Fruit fly (Drosophila melanogaster) whole organism, prepupa: ENCODE data around the gene Cad87A.
A peak's percentile ranks its signal among the peaks of the same experiment; 100 is the strongest.

Experiments
- Blimp-1 ChIP-seq: fragments of 200-800 bp; sonication (Bioruptor generic); optimal IDR thresholded peaks from 3 replicates; lab custom pipeline; 2017; ENCODE audit warnings: missing biosample characterization, missing genetic modification characterization, mild to moderate bottlenecking, moderate library complexity, missing genetic modification reagents
- CG10669 ChIP-seq: fragments of 200-800 bp; sonication (Bioruptor generic); optimal IDR thresholded peaks from 3 replicates; lab custom pipeline; 2018; ENCODE audit warnings: missing biosample characterization, mild to moderate bottlenecking, missing genetic modification characterization, moderate library complexity
- CG11762 ChIP-seq: fragments of 200-800 bp; sonication (Bioruptor generic); optimal IDR thresholded peaks from 3 replicates; lab custom pipeline; 2016; ENCODE audit warnings: missing biosample characterization, missing genetic modification characterization; ENCODE audit not compliant: insufficient read depth
- CG1621 ChIP-seq: fragments of 200-800 bp; sonication (Bioruptor generic); optimal IDR thresholded peaks from 3 replicates; lab custom pipeline; 2018; ENCODE audit warnings: missing biosample characterization, mild to moderate bottlenecking, missing genetic modification characterization
- CG16779 ChIP-seq: fragments of 200-800 bp; sonication (Bioruptor generic); optimal IDR thresholded peaks from 3 replicates; lab custom pipeline; 2017; ENCODE audit warnings: missing biosample characterization, mild to moderate bottlenecking, missing genetic modification characterization
- CG3032 ChIP-seq: fragments of 200-800 bp; optimal IDR thresholded peaks from 2 replicates; lab custom pipeline; 2019; ENCODE audit warnings: missing biosample characterization, mild to moderate bottlenecking, missing genetic modification characterization, moderate library complexity
- CG31627 ChIP-seq: fragments of 200-800 bp; sonication (Bioruptor generic); optimal IDR thresholded peaks from 3 replicates; lab custom pipeline; 2016; ENCODE audit warnings: missing biosample characterization, missing genetic modification characterization
- CG32006 ChIP-seq: fragments of 200-800 bp; sonication (Bioruptor generic); optimal IDR thresholded peaks from 3 replicates; lab custom pipeline; 2017; ENCODE audit warnings: missing biosample characterization, mild to moderate bottlenecking, missing genetic modification characterization
- CG34406 ChIP-seq: fragments of 200-800 bp; sonication (Bioruptor generic); optimal IDR thresholded peaks from 3 replicates; lab custom pipeline; 2016; ENCODE audit warnings: missing biosample characterization, missing genetic modification characterization
- CG4318 ChIP-seq: fragments of 200-800 bp; sonication (Bioruptor generic); optimal IDR thresholded peaks from 3 replicates; lab custom pipeline; 2017; ENCODE audit warnings: missing biosample characterization, mild to moderate bottlenecking, missing genetic modification characterization
- CG6163 ChIP-seq: fragments of 200-800 bp; sonication (Bioruptor generic); IDR thresholded peaks from 3 replicates; pipeline ENCODE4 v1.3.6; 2022; ENCODE audit warnings: missing biosample characterization, missing genetic modification characterization
- CG6276 ChIP-seq: fragments of 200-800 bp; sonication (Bioruptor generic); optimal IDR thresholded peaks from 2 replicates; lab custom pipeline; 2017; ENCODE audit warnings: missing biosample characterization, mild to moderate bottlenecking, missing genetic modification characterization
- CG6792 ChIP-seq: fragments of 200-800 bp; sonication (Bioruptor generic); optimal IDR thresholded peaks from 3 replicates; lab custom pipeline; 2016; ENCODE audit warnings: missing biosample characterization, missing genetic modification characterization
- CG6808 ChIP-seq: fragments of 200-800 bp; sonication (Bioruptor generic); optimal IDR thresholded peaks from 3 replicates; lab custom pipeline; 2017; ENCODE audit warnings: missing biosample characterization, missing genetic modification characterization, mild to moderate bottlenecking, moderate library complexity, missing genetic modification reagents
- CG6854 ChIP-seq: fragments of 200-800 bp; sonication (Bioruptor generic); optimal IDR thresholded peaks from 2 replicates; lab custom pipeline; 2017; ENCODE audit warnings: missing biosample characterization, mild to moderate bottlenecking, missing genetic modification characterization
- CG7368 ChIP-seq: fragments of 200-800 bp; sonication (Bioruptor generic); optimal IDR thresholded peaks from 3 replicates; lab custom pipeline; 2016; ENCODE audit warnings: missing biosample characterization, missing genetic modification characterization
- CG8319 ChIP-seq: fragments of 200-800 bp; sonication (Bioruptor generic); optimal IDR thresholded peaks from 3 replicates; lab custom pipeline; 2016; ENCODE audit warnings: missing biosample characterization, missing genetic modification characterization
- CG8632 ChIP-seq: fragments of 200-800 bp; sonication (Bioruptor generic); optimal IDR thresholded peaks from 3 replicates; lab custom pipeline; 2016; ENCODE audit warnings: missing biosample characterization, missing genetic modification characterization
- CG9139 ChIP-seq: fragments of 200-800 bp; sonication (Bioruptor generic); optimal IDR thresholded peaks from 3 replicates; lab custom pipeline; 2017; ENCODE audit warnings: missing biosample characterization, mild to moderate bottlenecking, missing genetic modification characterization
- Eip78C ChIP-seq: fragments of 200-800 bp; sonication (Bioruptor generic); peaks from one replicate; lab custom pipeline; 2016; ENCODE audit warnings: missing biosample characterization, missing genetic modification characterization
- Eip93F ChIP-seq: fragments of 200-800 bp; sonication (Bioruptor generic); optimal IDR thresholded peaks from 2 replicates; lab custom pipeline; 2016; ENCODE audit warnings: missing biosample characterization, mild to moderate bottlenecking, missing genetic modification characterization
- Ets21C ChIP-seq: fragments of 200-800 bp; sonication (Bioruptor generic); optimal IDR thresholded peaks from 3 replicates; lab custom pipeline; 2016; ENCODE audit warnings: missing biosample characterization, missing genetic modification characterization
- Ets96B ChIP-seq: fragments of 200-800 bp; optimal IDR thresholded peaks from 2 replicates; lab custom pipeline; 2019; ENCODE audit warnings: missing biosample characterization, mild to moderate bottlenecking, missing genetic modification characterization, moderate library complexity
- Hr38 ChIP-seq: sonication (Bioruptor generic); optimal IDR thresholded peaks from 2 replicates; lab custom pipeline; 2016; ENCODE audit warnings: missing biosample characterization, missing genetic modification characterization
- Hr39 ChIP-seq: fragments of 200-800 bp; sonication (Bioruptor generic); optimal IDR thresholded peaks from 2 replicates; lab custom pipeline; 2016; ENCODE audit warnings: missing biosample characterization, missing genetic modification characterization
- Hr4 ChIP-seq: fragments of 200-800 bp; sonication (Bioruptor generic); optimal IDR thresholded peaks from 3 replicates; lab custom pipeline; 2016; ENCODE audit warnings: missing biosample characterization, missing genetic modification characterization
- Lpt ChIP-seq: fragments of 200-800 bp; sonication (Bioruptor generic); optimal IDR thresholded peaks from 3 replicates; lab custom pipeline; 2016; ENCODE audit warnings: missing biosample characterization, missing genetic modification characterization
- Met ChIP-seq: fragments of 200-800 bp; sonication (Bioruptor generic); optimal IDR thresholded peaks from 3 replicates; lab custom pipeline; 2016; ENCODE audit warnings: missing biosample characterization, missing genetic modification characterization
- Smox ChIP-seq: fragments of 200-800 bp; sonication (Bioruptor generic); optimal IDR thresholded peaks from 3 replicates; lab custom pipeline; 2016; ENCODE audit warnings: missing biosample characterization, missing genetic modification characterization
- Sox102F ChIP-seq: fragments of 200-800 bp; sonication (Bioruptor generic); optimal IDR thresholded peaks from 2 replicates; lab custom pipeline; 2016; ENCODE audit warnings: missing biosample characterization, mild to moderate bottlenecking, missing genetic modification characterization
- Sox14 ChIP-seq: fragments of 200-800 bp; sonication (Bioruptor generic); optimal IDR thresholded peaks from 3 replicates; lab custom pipeline; 2016; ENCODE audit warnings: missing biosample characterization, missing genetic modification characterization
- achi ChIP-seq: fragments of 200-800 bp; sonication (Bioruptor generic); optimal IDR thresholded peaks from 3 replicates; lab custom pipeline; 2016; ENCODE audit warnings: missing biosample characterization, missing genetic modification characterization
- acj6 ChIP-seq: fragments of 200-800 bp; sonication (Bioruptor generic); optimal IDR thresholded peaks from 3 replicates; lab custom pipeline; 2016; ENCODE audit warnings: missing biosample characterization, missing genetic modification characterization
- cyc ChIP-seq: fragments of 200-800 bp; sonication (Bioruptor generic); optimal IDR thresholded peaks from 3 replicates; lab custom pipeline; 2016; ENCODE audit warnings: missing biosample characterization, missing genetic modification characterization
- dac ChIP-seq: fragments of 200-800 bp; sonication (Bioruptor generic); optimal IDR thresholded peaks from 2 replicates; lab custom pipeline; 2017; ENCODE audit warnings: missing biosample characterization, mild to moderate bottlenecking, missing genetic modification characterization
- dsx ChIP-seq: fragments of 200-800 bp; optimal IDR thresholded peaks from 3 replicates; lab custom pipeline; 2019; ENCODE audit warnings: missing biosample characterization, mild to moderate bottlenecking, missing genetic modification characterization, moderate library complexity; ENCODE audit not compliant: poor library complexity, severe bottlenecking
- eg ChIP-seq: fragments of 200-800 bp; sonication (Bioruptor generic); IDR thresholded peaks from 3 replicates; pipeline ENCODE4 v1.3.6; 2022; ENCODE audit warnings: missing biosample characterization, missing genetic modification characterization
- fd59A ChIP-seq: fragments of 200-800 bp; sonication (Bioruptor generic); optimal IDR thresholded peaks from 2 replicates; lab custom pipeline; 2017; ENCODE audit warnings: missing biosample characterization, mild to moderate bottlenecking, missing genetic modification characterization, missing genetic modification reagents
- fkh ChIP-seq: fragments of 200-800 bp; sonication (Bioruptor generic); optimal IDR thresholded peaks from 3 replicates; lab custom pipeline; 2017; ENCODE audit warnings: missing biosample characterization, mild to moderate bottlenecking, missing genetic modification characterization, moderate library complexity
- lz ChIP-seq: fragments of 200-800 bp; sonication (Bioruptor generic); optimal IDR thresholded peaks from 3 replicates; lab custom pipeline; 2016; ENCODE audit warnings: missing biosample characterization, missing genetic modification characterization
- net ChIP-seq: fragments of 200-800 bp; sonication (Bioruptor generic); optimal IDR thresholded peaks from 3 replicates; lab custom pipeline; 2016; ENCODE audit warnings: missing biosample characterization, missing genetic modification characterization
- pdm3 ChIP-seq: fragments of 200-800 bp; sonication (Bioruptor generic); optimal IDR thresholded peaks from 3 replicates; lab custom pipeline; 2016; ENCODE audit warnings: missing biosample characterization, missing genetic modification characterization
- spab ChIP-seq: fragments of 200-800 bp; sonication (Bioruptor generic); optimal IDR thresholded peaks from 2 replicates; lab custom pipeline; 2017; ENCODE audit warnings: missing biosample characterization, mild to moderate bottlenecking, missing genetic modification characterization, missing genetic modification reagents
- ss ChIP-seq, 2 experiments: fragments of 200-800 bp; sonication (Bioruptor generic); optimal IDR thresholded peaks; 2 replicates in 1 of 2; 3 replicates in 1 of 2; lab custom pipeline; 2017 to 2018; ENCODE audit warnings: mild to moderate bottlenecking in 2 of 2, missing biosample characterization in 2 of 2, missing genetic modification characterization in 2 of 2, moderate library complexity in 1 of 2
- svp ChIP-seq: fragments of 200-800 bp; sonication (Bioruptor generic); peaks from one replicate; lab custom pipeline; 2016; ENCODE audit warnings: missing biosample characterization, missing genetic modification characterization
- topi ChIP-seq: fragments of 200-800 bp; sonication (Bioruptor generic); optimal IDR thresholded peaks from 3 replicates; lab custom pipeline; 2016; ENCODE audit warnings: missing biosample characterization, missing genetic modification characterization
- vri ChIP-seq: fragments of 200-800 bp; sonication (Bioruptor generic); optimal IDR thresholded peaks from 3 replicates; lab custom pipeline; 2016; ENCODE audit warnings: missing biosample characterization, mild to moderate bottlenecking, missing genetic modification characterization

Cad87A gene

DNA sequence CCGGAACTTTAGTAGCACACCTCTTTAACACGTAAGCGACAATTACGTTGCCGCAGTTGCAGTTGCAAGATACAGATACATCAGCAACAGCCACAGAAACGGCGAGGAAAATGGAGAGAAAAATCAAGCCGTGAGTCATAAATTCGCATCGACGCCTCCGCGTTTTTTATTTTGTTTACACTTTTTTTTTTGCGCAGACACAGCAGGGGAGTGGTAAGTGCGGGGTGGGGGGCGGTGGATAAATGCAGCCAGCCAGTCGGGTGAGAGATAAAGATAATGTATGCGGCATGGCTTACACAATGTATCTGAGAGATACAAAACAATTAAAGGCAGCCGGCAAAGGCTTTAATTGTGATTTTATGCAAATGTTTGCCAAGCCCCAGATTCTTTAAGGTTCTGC lies 83.8 kb downstream of the Cad87A start (continued):
- TF ChIP-seq CG4318 = no peak
- peak; percentile 66 to 75 for TF ChIP-seq ss (GFP tag; optimal IDR thresholded peaks at IDR 0.05; lab: Kevin White, UChicago)
- peak; percentile 65 for TF ChIP-seq CG6808 (GFP tag; lab: Kevin White, UChicago)
- TF ChIP-seq CG8632 = no peak
- peak; percentile 38 for TF ChIP-seq Lpt (GFP tag; lab: Kevin White, UChicago)
- TF ChIP-seq Smox = no peak
- no peak for TF ChIP-seq Blimp-1
- no peak for TF ChIP-seq Ets21C (GFP tag; lab: Kevin White, UChicago)
- no peak for TF ChIP-seq svp (GFP tag; lab: Kevin White, UChicago)
- no peak for TF ChIP-seq CG31627 (GFP tag; lab: Kevin White, UChicago)
- TF ChIP-seq Hr4 (GFP tag; lab: Kevin White, UChicago) = no peak
- TF ChIP-seq Ets96B (tag; lab: Kevin White, UChicago) = no peak

DNA sequence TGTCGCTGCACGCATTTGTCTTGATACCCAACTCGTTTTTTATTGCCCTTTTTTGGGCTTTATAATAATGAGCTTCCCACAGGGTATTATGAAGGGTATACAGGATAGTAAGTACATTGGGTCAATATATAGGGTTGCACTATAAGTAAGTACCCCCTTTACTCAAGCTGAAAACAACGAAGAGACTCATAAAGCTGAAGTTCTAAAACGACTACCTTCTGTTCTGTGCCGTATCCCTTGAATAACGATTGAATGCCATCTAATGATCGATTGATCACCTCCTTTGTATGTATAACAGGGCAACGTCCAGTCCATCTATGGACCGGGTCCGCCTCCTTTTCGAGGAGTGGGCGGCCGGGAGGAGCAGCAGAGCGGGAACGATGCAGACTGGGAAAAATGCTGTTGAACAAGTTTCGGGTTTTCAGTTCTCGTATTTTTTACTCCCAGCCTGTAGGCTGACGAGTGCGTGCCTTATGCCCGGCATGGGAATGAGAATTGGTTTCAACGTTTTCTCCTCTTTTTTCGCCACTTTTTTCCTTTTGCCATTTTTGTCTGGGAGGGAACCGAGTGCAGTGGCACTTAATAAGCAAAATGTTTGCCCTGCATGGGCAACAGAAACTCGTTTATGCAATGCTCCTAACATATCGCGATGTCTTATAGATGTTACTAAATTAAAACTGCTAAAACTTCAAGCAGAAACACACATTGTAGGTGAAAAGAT lies 89.2 kb downstream of the Cad87A start:
- TF ChIP-seq cyc (GFP tag; lab: Kevin White, UChicago) (peak; percentile 62), CG6808 (GFP tag; lab: Kevin White, UChicago) (peak; percentile 46), dsx (GFP tag; lab: Kevin White, UChicago) (peak; percentile 4), fkh (GFP tag; lab: Kevin White, UChicago) (no peak), CG6276 (GFP tag; lab: Kevin White, UChicago) (peak; percentile 28), Hr39 (GFP tag; lab: Kevin White, UChicago) (peak; percentile 63), CG16779 (tag; lab: Kevin White, UChicago) (peak; percentile 6), CG10669 (GFP tag; lab: Kevin White, UChicago) (peak; percentile 7), pdm3 (peak; percentile 63), CG3032 (tag; lab: Kevin White, UChicago) (peak; percentile 33), CG8319 (GFP tag; lab: Kevin White, UChicago) (no peak), Blimp-1 (no peak), CG31627 (GFP tag; lab: Kevin White, UChicago) (peak; percentile 62), Smox (peak; percentile 46), CG34406 (peak; percentile 29), CG32006 (GFP tag; lab: Kevin White, UChicago) (no peak), net (no peak), Met (peak; percentile 70), Eip93F (GFP tag; lab: Kevin White, UChicago) (no peak), vri (GFP tag; lab: Kevin White, UChicago) (peak; percentile 29), spab (GFP tag; lab: Kevin White, UChicago) (no peak), CG6854 (no peak), Eip78C (GFP tag; lab: Kevin White, UChicago) (peak; percentile 90), CG6163 (GFP tag; lab: Robert Waterston, UW) (peak; percentile 47; the same call in 1 of the 3 replicates), fd59A (GFP tag; lab: Kevin White, UChicago) (peak; percentile 0), eg (GFP tag; lab: Robert Waterston, UW) (peak; percentile 32; the same call in 1 of the 3 replicates), CG4318 (no peak), lz (GFP tag; lab: Kevin White, UChicago) (peak; percentile 59), Ets96B (tag; lab: Kevin White, UChicago) (no peak), dac (no peak), CG11762 (GFP tag; lab: Kevin White, UChicago) (no peak), Hr38 (GFP tag; lab: Kevin White, UChicago) (no peak), CG7368 (GFP tag; lab: Kevin White, UChicago) (peak; percentile 35), Sox14 (GFP tag; lab: Kevin White, UChicago) (peak; percentile 39), Sox102F (GFP tag; lab: Kevin White, UChicago) (peak; percentile 17), topi (GFP tag; lab: Kevin White, UChicago) (peak; percentile 50), acj6 (GFP tag; lab: Kevin White, UChicago) (peak; percentile 52), achi (GFP tag; lab: Kevin White, UChicago) (peak; percentile 26), Ets21C (GFP tag; lab: Kevin White, UChicago) (peak; percentile 34), svp (GFP tag; lab: Kevin White, UChicago) (peak; percentile 81), CG8632 (peak; percentile 44), CG1621 (tag; lab: Kevin White, UChicago) (no peak), CG9139 (GFP tag; lab: Kevin White, UChicago) (peak; percentile 2), CG6792 (peak; percentile 26)
